Fruit fly (Drosophila melanogaster) whole organism, wandering third instar larva: ENCODE data around the gene Hrs.

Experiments used
- Abd-B ChIP-seq: fragments of >200 bp; optimal IDR thresholded peaks from 2 replicates; lab custom pipeline; 2017; ENCODE audit warnings: missing biosample characterization, missing genetic modification characterization
- CG32264 ChIP-seq: fragments of 200-800 bp; sonication (Bioruptor generic); optimal IDR thresholded peaks from 2 replicates; lab custom pipeline; 2016; ENCODE audit warnings: missing biosample characterization, missing genetic modification characterization
- CG9705 ChIP-seq: fragments of 200-800 bp; sonication (Bioruptor generic); optimal IDR thresholded peaks from 2 replicates; lab custom pipeline; 2018; ENCODE audit warnings: missing biosample characterization, mild to moderate bottlenecking, missing genetic modification characterization
- CrebA ChIP-seq: fragments of 200-800 bp; sonication (Bioruptor generic); optimal IDR thresholded peaks from 2 replicates; lab custom pipeline; 2016; ENCODE audit warnings: missing biosample characterization, mild to moderate bottlenecking, missing genetic modification characterization, borderline replicate concordance
- Dfd ChIP-seq: fragments of >200 bp; optimal IDR thresholded peaks from 2 replicates; lab custom pipeline; 2017; ENCODE audit warnings: missing biosample characterization, missing genetic modification characterization
- Dif ChIP-seq: fragments of 200-275, 200-300 bp; sonication (Bioruptor generic); optimal IDR thresholded peaks from 2 replicates; lab custom pipeline; 2018; ENCODE audit warnings: missing biosample characterization, missing genetic modification characterization; ENCODE audit not compliant: partially characterized antibody
- GATAd ChIP-seq: sonication (Bioruptor generic); optimal IDR thresholded peaks from 2 replicates; lab custom pipeline; 2016; ENCODE audit warnings: missing biosample characterization, missing genetic modification characterization
- HLH106 ChIP-seq: fragments of 200-800 bp; optimal IDR thresholded peaks from 3 replicates; lab custom pipeline; 2019; ENCODE audit warnings: missing biosample characterization, mild to moderate bottlenecking, missing genetic modification characterization, moderate library complexity
- Hnf4 ChIP-seq: fragments of 200-800 bp; sonication (Bioruptor generic); optimal IDR thresholded peaks from 2 replicates; lab custom pipeline; 2016; ENCODE audit warnings: missing biosample characterization, mild to moderate bottlenecking, missing genetic modification characterization
- Hr78 ChIP-seq: fragments of >200 bp; optimal IDR thresholded peaks from 2 replicates; lab custom pipeline; 2017; ENCODE audit warnings: missing biosample characterization, missing genetic modification characterization
- Hr83 ChIP-seq: fragments of 200-300 bp; sonication (Bioruptor generic); optimal IDR thresholded peaks from 2 replicates; lab custom pipeline; 2016; ENCODE audit warnings: missing biosample characterization, mild to moderate bottlenecking, missing genetic modification characterization, moderate library complexity; ENCODE audit not compliant: poor library complexity, severe bottlenecking
- Jra ChIP-seq: sonication (Bioruptor generic); optimal IDR thresholded peaks from 2 replicates; lab custom pipeline; 2016; ENCODE audit warnings: missing biosample characterization, missing genetic modification characterization
- Mio ChIP-seq: sonication (Bioruptor generic); optimal IDR thresholded peaks from 2 replicates; lab custom pipeline; 2016; ENCODE audit warnings: missing biosample characterization, missing genetic modification characterization
- Myc ChIP-seq: fragments of >200 bp; optimal IDR thresholded peaks from 2 replicates; lab custom pipeline; 2017
- N ChIP-seq: fragments of >200 bp; optimal IDR thresholded peaks from 2 replicates; lab custom pipeline; 2018; ENCODE audit warnings: missing biosample characterization, missing external identifiers, missing genetic modification characterization
- OdsH ChIP-seq: fragments of 200-800 bp; sonication (Bioruptor generic); optimal IDR thresholded peaks from 2 replicates; lab custom pipeline; 2016; ENCODE audit warnings: missing biosample characterization, mild to moderate bottlenecking, missing genetic modification characterization
- Rel ChIP-seq, 2 experiments: fragments of 200-800 bp; sonication (Bioruptor generic) in 1 of 2; optimal IDR thresholded peaks; 2 replicates in 1 of 2; 3 replicates in 1 of 2; lab custom pipeline; 2016 to 2019; ENCODE audit warnings: mild to moderate bottlenecking in 2 of 2, missing biosample characterization in 2 of 2, missing genetic modification characterization in 2 of 2, moderate library complexity in 1 of 2
- Sp1 ChIP-seq: fragments of 200-800 bp; sonication (Bioruptor generic); optimal IDR thresholded peaks from 3 replicates; lab custom pipeline; 2019; ENCODE audit warnings: missing biosample characterization, mild to moderate bottlenecking, missing genetic modification characterization, moderate library complexity
- Vsx2 ChIP-seq: fragments of 200-300, 225-300 bp; sonication (Bioruptor generic); optimal IDR thresholded peaks from 2 replicates; lab custom pipeline; 2018; ENCODE audit warnings: missing biosample characterization, missing genetic modification characterization; ENCODE audit not compliant: partially characterized antibody
- br ChIP-seq: fragments of 200-800 bp; sonication (Bioruptor generic); optimal IDR thresholded peaks from 2 replicates; lab custom pipeline; 2016; ENCODE audit warnings: missing biosample characterization, missing genetic modification characterization
- dl ChIP-seq, 2 experiments: fragments of 175-275, 200-275 bp in 1 of 2; fragments of 200-275 bp in 1 of 2; sonication (Bioruptor generic); optimal IDR thresholded peaks; lab custom pipeline; 2018; ENCODE audit warnings: mild to moderate bottlenecking in 2 of 2, missing biosample characterization in 2 of 2, missing genetic modification characterization in 2 of 2, moderate library complexity in 2 of 2; ENCODE audit not compliant: partially characterized antibody in 2 of 2, insufficient read depth in 1 of 2
- dmrt93B ChIP-seq: fragments of 200-800 bp; sonication (Bioruptor generic); optimal IDR thresholded peaks from 2 replicates; lab custom pipeline; 2018; ENCODE audit warnings: missing biosample characterization, mild to moderate bottlenecking, missing genetic modification characterization
- dsf ChIP-seq: sonication (Bioruptor generic); optimal IDR thresholded peaks from 2 replicates; lab custom pipeline; 2016; ENCODE audit warnings: missing biosample characterization, missing genetic modification characterization, borderline replicate concordance
- ey ChIP-seq: fragments of 200-800 bp; sonication (Bioruptor generic); optimal IDR thresholded peaks from 2 replicates; lab custom pipeline; 2016; ENCODE audit warnings: missing biosample characterization, missing genetic modification characterization
- foxo ChIP-seq, 2 experiments: fragments of 200-800 bp; sonication (Bioruptor generic); optimal IDR thresholded peaks; 2 replicates in 1 of 2; 3 replicates in 1 of 2; lab custom pipeline; 2016 to 2017; ENCODE audit warnings: missing biosample characterization in 2 of 2, missing genetic modification characterization in 2 of 2
- fru ChIP-seq: fragments of 200-800 bp; sonication (Bioruptor generic); optimal IDR thresholded peaks from 3 replicates; lab custom pipeline; 2016; ENCODE audit warnings: missing biosample characterization, mild to moderate bottlenecking, missing genetic modification characterization
- h ChIP-seq: fragments of 200-800 bp; sonication (Bioruptor generic); optimal IDR thresholded peaks from 3 replicates; lab custom pipeline; 2016; ENCODE audit warnings: missing biosample characterization, mild to moderate bottlenecking, missing genetic modification characterization
- jim ChIP-seq: fragments of 175-275, 200-325 bp; sonication (Bioruptor generic); optimal IDR thresholded peaks from 2 replicates; lab custom pipeline; 2016; ENCODE audit warnings: missing biosample characterization, mild to moderate bottlenecking, missing genetic modification characterization
- lola ChIP-seq: fragments of >200 bp; optimal IDR thresholded peaks from 2 replicates; lab custom pipeline; 2017; ENCODE audit warnings: missing biosample characterization, missing genetic modification characterization
- pan ChIP-seq: fragments of >200 bp; optimal IDR thresholded peaks from 2 replicates; lab custom pipeline; 2017
- psq ChIP-seq: fragments of 200-800 bp; sonication (Bioruptor generic); optimal IDR thresholded peaks from 3 replicates; lab custom pipeline; 2017; ENCODE audit warnings: missing biosample characterization, mild to moderate bottlenecking, missing genetic modification characterization, moderate library complexity
- rgr ChIP-seq: fragments of 200-800 bp; sonication (Bioruptor generic); optimal IDR thresholded peaks from 3 replicates; lab custom pipeline; 2016; ENCODE audit warnings: missing biosample characterization, mild to moderate bottlenecking, missing genetic modification characterization
- sage ChIP-seq: fragments of 200-800 bp; sonication (Bioruptor generic); optimal IDR thresholded peaks from 2 replicates; lab custom pipeline; 2016; ENCODE audit warnings: missing biosample characterization, mild to moderate bottlenecking, missing genetic modification characterization
- sv ChIP-seq: fragments of 200-800 bp; sonication (Bioruptor generic); optimal IDR thresholded peaks from 3 replicates; lab custom pipeline; 2016; ENCODE audit warnings: missing biosample characterization, missing genetic modification characterization
- tai ChIP-seq: sonication (Bioruptor generic); optimal IDR thresholded peaks from 2 replicates; lab custom pipeline; 2016; ENCODE audit warnings: missing biosample characterization, missing genetic modification characterization
- usp ChIP-seq: fragments of >200 bp; optimal IDR thresholded peaks from 2 replicates; lab custom pipeline; 2017; ENCODE audit warnings: missing biosample characterization, missing genetic modification characterization
- woc ChIP-seq: sonication (Bioruptor generic); optimal IDR thresholded peaks from 2 replicates; lab custom pipeline; 2016; ENCODE audit warnings: missing biosample characterization, mild to moderate bottlenecking, missing genetic modification characterization

Hrs gene

DNA sequence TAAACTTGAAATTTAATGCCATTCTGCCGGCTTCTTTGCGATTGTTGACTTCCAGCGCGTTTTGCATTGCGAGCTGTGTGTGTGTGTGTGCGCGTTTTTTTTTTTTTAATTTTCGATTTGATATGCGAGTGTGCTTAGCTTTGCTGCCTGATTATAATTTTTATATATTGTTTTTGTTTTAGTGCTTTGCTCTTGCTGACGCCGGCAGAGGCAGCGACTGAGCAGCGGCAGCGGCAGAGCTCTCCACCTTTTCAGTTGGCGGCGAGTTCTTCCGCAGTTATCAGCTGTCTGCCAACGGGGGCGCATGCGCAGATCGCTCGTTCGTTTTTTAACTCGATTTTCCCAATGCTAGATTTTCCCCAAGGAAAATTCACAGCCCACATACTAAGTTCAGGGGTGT, 4.2 kb upstream of the Hrs start:
- no peak for TF ChIP-seq Mio (GFP tag; lab: Kevin White, UChicago)

- no peak for TF ChIP-seq woc
- no peak for TF ChIP-seq jim (GFP tag; lab: Kevin White, UChicago)
- no peak for TF ChIP-seq CG9705 (GFP tag; lab: Kevin White, UChicago)
- TF ChIP-seq Hr83 (GFP tag; lab: Kevin White, UChicago), result no peak
These were observed 2.2 kb upstream of the Hrs start for dm6 chr2L:2737561-2737960.

dm6 chr2L:2744852-2745251, 5.1 kb downstream of the Hrs start, which contains the start of the genes CG9961 and Cwc25:
Gene CG9961, minus strand, starts transcription at chr2L:2744934.
Gene Cwc25, plus strand, starts transcription at chr2L:2745098.
- TF ChIP-seq sv, result no peak
- no peak for TF ChIP-seq usp
- TF ChIP-seq Jra (GFP tag; lab: Kevin White, UChicago), result no peak
- TF ChIP-seq HLH106 (tag; lab: Kevin White, UChicago), result peak; percentile 22
- TF ChIP-seq foxo (GFP tag; optimal IDR thresholded peaks at IDR 0.05; lab: Kevin White, UChicago), result peak in 1 of 2 experiments; percentile 8

dm6 chr2L:2748480-2749143, 8.8 kb downstream of the Hrs start:
- TF ChIP-seq foxo (GFP tag; optimal IDR thresholded peaks at IDR 0.05; lab: Kevin White, UChicago), result peak in 1 of 2 experiments; percentile 92
- TF ChIP-seq Dfd (GFP tag; lab: Kevin White, UChicago), result no peak
- peak; percentile 85 for TF ChIP-seq br
- no peak for TF ChIP-seq GATAd
- peak; percentile 39 for TF ChIP-seq Mio (GFP tag; lab: Kevin White, UChicago)
- TF ChIP-seq rgr, result peak; percentile 93
- no peak for TF ChIP-seq sage (GFP tag; lab: Kevin White, UChicago)
- TF ChIP-seq dmrt93B (GFP tag; lab: Kevin White, UChicago), result peak; percentile 88
- TF ChIP-seq dsf (GFP tag; lab: Kevin White, UChicago), result peak; percentile 61
- TF ChIP-seq h (GFP tag; lab: Kevin White, UChicago), result peak; percentile 91
- no peak for TF ChIP-seq Vsx2 (GFP tag; lab: Kevin White, UChicago)
- TF ChIP-seq CrebA (GFP tag; lab: Kevin White, UChicago), result no peak
- no peak for TF ChIP-seq dl (GFP tag; optimal IDR thresholded peaks at IDR 0.05; lab: Kevin White, UChicago; ENCODE audit: insufficient read depth in 1 of 2, partially characterized antibody in 2 of 2)
- TF ChIP-seq Jra (GFP tag; lab: Kevin White, UChicago), result peak; percentile 82
- peak; percentile 82 for TF ChIP-seq ey (GFP tag; lab: Kevin White, UChicago)
- TF ChIP-seq jim (GFP tag; lab: Kevin White, UChicago), result peak; percentile 46
- TF ChIP-seq Dif (GFP tag; lab: Kevin White, UChicago), result no peak
- TF ChIP-seq pan (lab: Kevin White, UChicago), result no peak
- TF ChIP-seq usp, result no peak
- TF ChIP-seq CG32264 (GFP tag; lab: Kevin White, UChicago), result no peak
- peak; percentile 78 for TF ChIP-seq sv
- TF ChIP-seq N (GFP tag; lab: Kevin White, UChicago), result no peak
- TF ChIP-seq HLH106 (tag; lab: Kevin White, UChicago), result peak; percentile 93
- peak; percentile 85 for TF ChIP-seq OdsH
- TF ChIP-seq woc, result peak; percentile 92
- TF ChIP-seq Hr83 (GFP tag; lab: Kevin White, UChicago), result peak; percentile 91
- no peak for TF ChIP-seq tai
- no peak for TF ChIP-seq Hnf4 (GFP tag; lab: Kevin White, UChicago)
- peak; percentile 86 for TF ChIP-seq fru
- peak; percentile 88 for TF ChIP-seq psq
- no peak for TF ChIP-seq Hr78 (GFP tag; lab: Kevin White, UChicago)
- TF ChIP-seq Abd-B (GFP tag; lab: Kevin White, UChicago), result no peak
- TF ChIP-seq Rel (GFP tag; optimal IDR thresholded peaks at IDR 0.05; lab: Kevin White, UChicago), result no peak
- TF ChIP-seq Rel (tag; optimal IDR thresholded peaks at IDR 0.05; lab: Kevin White, UChicago), result peak; percentile 77
- peak; percentile 79 for TF ChIP-seq Myc (lab: Kevin White, UChicago)
- peak; percentile 94 for TF ChIP-seq Sp1 (GFP tag; lab: Kevin White, UChicago)
- TF ChIP-seq CG9705 (GFP tag; lab: Kevin White, UChicago), result peak; percentile 86
- no peak for TF ChIP-seq lola (GFP tag; lab: Kevin White, UChicago)
- TF ChIP-seq, all 38 proteins: peak for 21
